Worm (Caenorhabditis elegans): ENCODE data around the gene pqn-73.

ce11 chrII:8589227-8589626, 48.7 kb downstream of the pqn-73 start:
- TF ChIP-seq lin-40 (tag; optimal IDR thresholded peaks at IDR 0.05) (no peak), attf-3 (GFP tag; conservative IDR thresholded peaks at IDR 0.05) (no peak), sptf-2 (GFP tag; optimal IDR thresholded peaks at IDR 0.05) (no peak), die-1 (tag; optimal IDR thresholded peaks at IDR 0.05) (no peak), snpc-4 (GFP tag; optimal IDR thresholded peaks at IDR 0.05) (no peak), snpc-4 (tag; optimal IDR thresholded peaks at IDR 0.05) (no peak), xnd-1 (tag; optimal IDR thresholded peaks at IDR 0.05) (no peak), unc-62 (GFP tag; optimal IDR thresholded peaks at IDR 0.05) (no peak), madf-8 (GFP tag; conservative IDR thresholded peaks at IDR 0.05) (no peak), F39B2.1 (GFP tag; IDR thresholded peaks at IDR 0.05) (no peak), F22D6.2 (tag; optimal IDR thresholded peaks at IDR 0.05) (no peak), B0035.1 (tag; optimal IDR thresholded peaks at IDR 0.05) (no peak), hrde-1 (tag; optimal IDR thresholded peaks at IDR 0.05; ENCODE audit: borderline replicate concordance) (no peak), lin-26 (GFP tag; IDR thresholded peaks at IDR 0.05) (no peak), madf-3 (GFP tag; IDR thresholded peaks at IDR 0.05) (no peak)

Measured in whole organism, young adult.